Worm (Caenorhabditis elegans): ENCODE data around the gene C53A5.16.

ce11 chrV:14495493-14495892, 26.9 kb downstream of the C53A5.16 start:
- TF ChIP-seq snpc-4 (GFP tag; optimal IDR thresholded peaks at IDR 0.05) (no peak), snpc-4 (tag; optimal IDR thresholded peaks at IDR 0.05) (no peak), snpc-1.3 (tag; optimal IDR thresholded peaks at IDR 0.05; ENCODE audit: insufficient read depth) (no peak), madf-10 (tag; optimal IDR thresholded peaks at IDR 0.05) (no peak), mel-28 (tag; optimal IDR thresholded peaks at IDR 0.05; ENCODE audit: borderline replicate concordance) (no peak), repo-1 (tag; optimal IDR thresholded peaks at IDR 0.05) (no peak), mes-4 (tag; optimal IDR thresholded peaks at IDR 0.05) (no peak)
